Worm (Caenorhabditis elegans) whole organism, late embryonic: Measurements from ENCODE around the gene apc-2.

Source experiments
- ceh-14 ChIP-seq: sonication (generic microtip); optimal IDR thresholded peaks from 2 replicates; lab custom pipeline; 2016; ENCODE audit warnings: missing genotype, missing genetic modification characterization, missing compliant biosample characterization
- elt-2 ChIP-seq: sonication (generic microtip); optimal IDR thresholded peaks from 2 replicates; lab custom pipeline; 2016; ENCODE audit warnings: missing genetic modification reagents, missing genetic modification characterization, missing compliant biosample characterization
- npax-4 ChIP-seq: sonication (generic microtip); optimal IDR thresholded peaks from 2 replicates; lab custom pipeline; 2016; ENCODE audit warnings: missing genetic modification characterization, missing compliant biosample characterization
- pha-4 ChIP-seq: fragments of 150-350 bp; optimal IDR thresholded peaks from 2 replicates; lab custom pipeline; 2018; ENCODE audit warnings: missing biosample characterization, missing genetic modification reagents, missing genetic modification characterization
- rnt-1 ChIP-seq: sonication (generic microtip); optimal IDR thresholded peaks from 2 replicates; lab custom pipeline; 2016; ENCODE audit warnings: missing genetic modification characterization, missing compliant biosample characterization

DNA sequence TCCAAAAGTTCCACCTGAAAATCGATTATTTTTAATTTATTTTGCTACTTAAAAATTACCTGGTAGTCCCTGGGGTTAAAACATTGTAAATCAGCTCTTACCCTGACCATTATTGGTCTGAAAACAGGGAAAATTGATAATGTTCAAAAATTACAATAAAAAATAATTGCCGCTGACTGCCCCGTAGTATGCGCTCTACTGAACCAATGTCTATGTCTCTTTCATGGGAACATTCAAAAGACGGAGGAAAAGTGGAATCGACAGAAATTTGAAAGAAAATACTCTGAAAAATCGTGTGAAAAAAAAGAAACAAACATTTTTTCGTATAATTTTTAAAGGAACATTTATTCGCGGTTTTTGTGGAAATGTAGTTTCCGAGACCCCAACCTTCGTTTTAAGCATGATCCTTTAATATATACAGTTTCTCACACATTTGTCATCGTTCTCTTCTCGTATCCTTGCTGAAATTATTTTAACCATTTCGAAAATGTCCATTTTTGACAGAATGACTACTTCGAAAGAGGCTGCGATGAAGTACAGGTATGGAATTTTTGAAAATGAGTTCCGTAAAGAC, at the start of gene apc-2, which contains the start of gene dcr-1:
- TF ChIP-seq pha-4 (no peak), rnt-1 (tag; lab: Kevin White, UChicago) (no peak), elt-2 (tag; lab: Kevin White, UChicago) (no peak), npax-4 (tag; lab: Kevin White, UChicago) (no peak), ceh-14 (tag; lab: Kevin White, UChicago) (no peak)
